Worm (Caenorhabditis elegans) whole organism, L2 larva: ENCODE data around the gene sym-1.

Experiments
- ceh-82 ChIP-seq: fragments of 150-350 bp; optimal IDR thresholded peaks from 2 replicates; lab custom pipeline; 2014; ENCODE audit warnings: missing biosample characterization, missing genetic modification characterization
- elt-3 ChIP-seq: sonication (generic microtip); optimal IDR thresholded peaks from 2 replicates; lab custom pipeline; 2017; ENCODE audit warnings: missing biosample characterization, missing genetic modification characterization
- lsy-2 ChIP-seq, 2 experiments: fragments of 150-350 bp in 1 of 2; sonication (generic microtip) in 1 of 2; optimal IDR thresholded peaks; 2 replicates each; lab custom pipeline; 2014 to 2017; ENCODE audit warnings: missing biosample characterization in 2 of 2, missing genetic modification characterization in 2 of 2
- mab-5 ChIP-seq: fragments of 150-350 bp; optimal IDR thresholded peaks from 2 replicates; lab custom pipeline; 2014; ENCODE audit warnings: missing biosample characterization, missing genetic modification characterization
- nhr-11 ChIP-seq: fragments of 150-350 bp; optimal IDR thresholded peaks from 2 replicates; lab custom pipeline; 2014; ENCODE audit warnings: missing biosample characterization, missing genetic modification characterization
- nhr-77 ChIP-seq: fragments of 150-350 bp; optimal IDR thresholded peaks from 2 replicates; lab custom pipeline; 2014; ENCODE audit warnings: missing biosample characterization, missing genetic modification characterization
- sma-9 ChIP-seq, 2 experiments: fragments of 150-350 bp in 1 of 2; sonication (generic microtip) in 1 of 2; optimal IDR thresholded peaks; 2 replicates each; lab custom pipeline; 2014 to 2016; ENCODE audit warnings: missing genetic modification characterization in 2 of 2, mild to moderate bottlenecking in 1 of 2, missing biosample characterization in 1 of 2, missing compliant biosample characterization in 1 of 2, missing genetic modification reagents in 1 of 2, moderate library complexity in 1 of 2
- unc-39 ChIP-seq: fragments of 150-350 bp; optimal IDR thresholded peaks from 2 replicates; lab custom pipeline; 2014; ENCODE audit warnings: missing biosample characterization, missing genetic modification characterization
- unc-62 ChIP-seq: fragments of 150-350 bp; optimal IDR thresholded peaks from 2 replicates; lab custom pipeline; 2014; ENCODE audit warnings: missing biosample characterization, missing genetic modification reagents, missing genetic modification characterization
- zag-1 ChIP-seq: fragments of 150-350 bp; optimal IDR thresholded peaks from 2 replicates; lab custom pipeline; 2014; ENCODE audit warnings: missing biosample characterization, missing genetic modification characterization
- ztf-4 ChIP-seq: fragments of 150-350 bp; optimal IDR thresholded peaks from 2 replicates; lab custom pipeline; 2014; ENCODE audit warnings: missing biosample characterization, missing genetic modification characterization

- TF ChIP-seq sma-9 (GFP tag; optimal IDR thresholded peaks at IDR 0.05; lab: Kevin White, UChicago) (peak; percentile 86), sma-9 (tag; optimal IDR thresholded peaks at IDR 0.05; lab: Kevin White, UChicago) (no peak), lsy-2 (tag; optimal IDR thresholded peaks at IDR 0.05; lab: Kevin White, UChicago) (peak in 1 of 2 experiments; percentile 70), zag-1 (tag; lab: Kevin White, UChicago) (peak; percentile 15), nhr-77 (no peak), mab-5 (tag; lab: Kevin White, UChicago) (peak; percentile 13), unc-62 (GFP tag; lab: Kevin White, UChicago) (no peak), unc-39 (no peak), ceh-82 (no peak), ztf-4 (peak; percentile 30), elt-3 (no peak), nhr-11 (tag; lab: Kevin White, UChicago) (no peak)
Observed at ce11 chrX:14602676-14603075, 21.3 kb downstream of the sym-1 start, which contains the start of gene eor-2.
